Worm (Caenorhabditis elegans): ENCODE data around the gene col-166.

- TF ChIP-seq unc-62 (GFP tag; optimal IDR thresholded peaks at IDR 0.05 in 1 of 2): no peak
- TF ChIP-seq unc-62 (tag; optimal IDR thresholded peaks at IDR 0.05): no peak
- no peak for TF ChIP-seq ztf-11 (tag; optimal IDR thresholded peaks at IDR 0.05)
- TF ChIP-seq skn-1 (tag; optimal IDR thresholded peaks at IDR 0.05): no peak
Observed at ce11 chrX:6278296-6278695, 1.5 kb upstream of the col-166 start.
